Fruit fly (Drosophila melanogaster): ENCODE data around the gene CG43050.
A peak's percentile ranks its signal among the peaks of the same experiment; 100 is the strongest.

CG43050 gene

dm6 chr2L:13164994-13165801, 46.1 kb downstream of the CG43050 start, which contains the start of gene Sirt1 (continued):
- TF ChIP-seq CkIIα-i1 (GFP tag; IDR thresholded peaks at IDR 0.05) = no peak
- TF ChIP-seq CG12219 (GFP tag; optimal IDR thresholded peaks at IDR 0.05) = peak; percentile 16
- TF ChIP-seq CG11085 (GFP tag; IDR thresholded peaks at IDR 0.05) = peak; percentile 74
- peak; percentile 22 for TF ChIP-seq jumu (GFP tag; optimal IDR thresholded peaks at IDR 0.05)
- TF ChIP-seq Ada2b (GFP tag; IDR thresholded peaks at IDR 0.05) = peak; percentile 28; the same call in 1 of the 2 replicates
- no peak for TF ChIP-seq ato (GFP tag; IDR thresholded peaks at IDR 0.05; ENCODE audit: partially characterized antibody)
- peak; percentile 64 for TF ChIP-seq CG2875 (GFP tag; optimal IDR thresholded peaks at IDR 0.05)
- TF ChIP-seq CG3726 (GFP tag; IDR thresholded peaks at IDR 0.05) = peak; percentile 77; the same call in 2 of the 3 replicates
- no peak for TF ChIP-seq da (GFP tag; optimal IDR thresholded peaks at IDR 0.05)
- TF ChIP-seq CG14667 (GFP tag; IDR thresholded peaks at IDR 0.05) = peak; percentile 73
- TF ChIP-seq mam (GFP tag; optimal IDR thresholded peaks at IDR 0.05) = peak; percentile 59
- TF ChIP-seq CG6791 (GFP tag; IDR thresholded peaks at IDR 0.05; ENCODE audit: partially characterized antibody) = 0 out of 3 replicates have a peak, but pooled peaks have one; percentile 26
- no peak for TF ChIP-seq Dp (GFP tag; optimal IDR thresholded peaks at IDR 0.05)
- TF ChIP-seq lab (GFP tag; optimal IDR thresholded peaks at IDR 0.05) = peak; percentile 76
- TF ChIP-seq CG8290 (GFP tag; optimal IDR thresholded peaks at IDR 0.05) = peak; percentile 83
- peak; percentile 2 to 7 for TF ChIP-seq CG8290 (tag; optimal IDR thresholded peaks at IDR 0.05)
- peak; percentile 48; the same call in 1 of the 2 replicates for TF ChIP-seq Bgb (GFP tag; IDR thresholded peaks at IDR 0.05; ENCODE audit: partially characterized antibody)
- peak; percentile 89 for TF ChIP-seq CG18619 (GFP tag; optimal IDR thresholded peaks at IDR 0.05)
- TF ChIP-seq yki (optimal IDR thresholded peaks at IDR 0.05) = no peak
- peak; percentile 44 for TF ChIP-seq CG15073 (GFP tag; optimal IDR thresholded peaks at IDR 0.05)
- TF ChIP-seq gsb (GFP tag; IDR thresholded peaks at IDR 0.05) = peak; percentile 52; the same call in 1 of the 2 replicates
- TF ChIP-seq Rx (GFP tag; IDR thresholded peaks at IDR 0.05) = peak; percentile 24; the same call in 1 of the 2 replicates
- TF ChIP-seq psq (GFP tag; optimal IDR thresholded peaks at IDR 0.05) = no peak
- TF ChIP-seq Taf1 (GFP tag; IDR thresholded peaks at IDR 0.05) = peak; percentile 32; the same call in 1 of the 2 replicates
- TF ChIP-seq stc (GFP tag; IDR thresholded peaks at IDR 0.05) = peak; percentile 50; the same call in 1 of the 2 replicates
- TF ChIP-seq CG2116 (GFP tag; optimal IDR thresholded peaks at IDR 0.05) = peak; percentile 66
- TF ChIP-seq sug (tag; optimal IDR thresholded peaks at IDR 0.05) = peak; percentile 89
- TF ChIP-seq inv (GFP tag; IDR thresholded peaks at IDR 0.05; ENCODE audit: partially characterized antibody) = no peak
- TF ChIP-seq Fer3 (tag; optimal IDR thresholded peaks at IDR 0.05) = peak; percentile 78
- peak; percentile 7 to 89 for TF ChIP-seq Hr51 (GFP tag; optimal IDR thresholded peaks at IDR 0.05)
- TF ChIP-seq CG15601 (tag; optimal IDR thresholded peaks at IDR 0.05) = peak; percentile 78
- peak; percentile 91 for TF ChIP-seq CG13775 (GFP tag; optimal IDR thresholded peaks at IDR 0.05)
- no peak for TF ChIP-seq repo (GFP tag; optimal IDR thresholded peaks at IDR 0.05)
- TF ChIP-seq CG11398 (GFP tag; optimal IDR thresholded peaks at IDR 0.05) = no peak
- peak; percentile 92 for TF ChIP-seq Hr3 (GFP tag; optimal IDR thresholded peaks at IDR 0.05)
- peak; percentile 29 for TF ChIP-seq CG6854 (GFP tag; optimal IDR thresholded peaks at IDR 0.05)
- peak; percentile 74 for TF ChIP-seq ssp (GFP tag; IDR thresholded peaks at IDR 0.05)
- TF ChIP-seq CG6765 (GFP tag; optimal IDR thresholded peaks at IDR 0.05) = peak; percentile 66
- TF ChIP-seq nau (GFP tag; optimal IDR thresholded peaks at IDR 0.05) = no peak
- peak; percentile 8 for TF ChIP-seq Ets97D (GFP tag; optimal IDR thresholded peaks at IDR 0.05)
- TF ChIP-seq row (GFP tag; IDR thresholded peaks at IDR 0.05) = peak; percentile 93
- TF ChIP-seq tna (GFP tag; IDR thresholded peaks at IDR 0.05; ENCODE audit: partially characterized antibody) = no peak
- peak; percentile 71; the same call in 2 of the 3 replicates for TF ChIP-seq Aef1 (GFP tag; IDR thresholded peaks at IDR 0.05)
- TF ChIP-seq ranshi (GFP tag; IDR thresholded peaks at IDR 0.05) = peak; percentile 63
- TF ChIP-seq toy (GFP tag; IDR thresholded peaks at IDR 0.05) = no peak; the same call in 1 of the 2 replicates
- TF ChIP-seq Gsc (GFP tag; IDR thresholded peaks at IDR 0.05) = no peak; the same call in 1 of the 2 replicates
- peak; percentile 75 for TF ChIP-seq wor (GFP tag; IDR thresholded peaks at IDR 0.05)
- no peak for TF ChIP-seq pan (optimal IDR thresholded peaks at IDR 0.05)
- peak in 1 of 2 experiments; percentile 83 for TF ChIP-seq pan (GFP tag; optimal IDR thresholded peaks at IDR 0.05 in 1 of 2, IDR thresholded peaks at IDR 0.05 in 1 of 2)

All from whole organism, embryonic.